Fruit fly (Drosophila melanogaster): ENCODE measurements around the gene Prosalpha4T1.

Prosalpha4T1 gene

DNA sequence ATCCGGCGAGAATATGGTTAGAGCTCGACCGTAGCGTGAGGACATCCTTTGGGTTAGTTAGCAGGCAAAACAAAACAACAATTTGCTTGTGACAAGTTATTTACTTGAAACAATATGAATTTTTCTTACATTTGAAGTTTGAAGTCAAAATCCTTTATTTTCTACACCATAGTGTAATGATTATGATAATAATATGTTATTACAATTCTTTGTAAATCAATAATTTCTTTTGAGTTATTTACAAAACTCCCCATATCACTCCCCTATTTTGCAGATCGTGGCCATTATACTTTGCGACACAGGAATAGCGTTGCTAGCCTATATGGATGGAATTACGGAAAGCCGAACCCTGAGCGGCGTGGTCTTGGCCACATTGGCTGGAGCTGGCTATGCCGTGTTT, at the start of gene Prosalpha4T1:
TSS of gene Prosalpha4T1 (minus strand) at position 101 of the 400 bp plus-strand sequence.
- TF ChIP-seq CG18476 (GFP tag; optimal IDR thresholded peaks at IDR 0.05) (no peak), vnd (GFP tag; IDR thresholded peaks at IDR 0.05; ENCODE audit: partially characterized antibody) (no peak), CG10462 (GFP tag; optimal IDR thresholded peaks at IDR 0.05) (no peak), lmd (GFP tag; IDR thresholded peaks at IDR 0.05) (no peak), CG9609 (GFP tag; optimal IDR thresholded peaks at IDR 0.05) (no peak), CG11696 (GFP tag; IDR thresholded peaks at IDR 0.05) (no peak), CG10431 (GFP tag; optimal IDR thresholded peaks at IDR 0.05) (no peak), Elba2 (GFP tag; optimal IDR thresholded peaks at IDR 0.05) (no peak), peb (GFP tag; IDR thresholded peaks at IDR 0.05) (no peak)

DNA sequence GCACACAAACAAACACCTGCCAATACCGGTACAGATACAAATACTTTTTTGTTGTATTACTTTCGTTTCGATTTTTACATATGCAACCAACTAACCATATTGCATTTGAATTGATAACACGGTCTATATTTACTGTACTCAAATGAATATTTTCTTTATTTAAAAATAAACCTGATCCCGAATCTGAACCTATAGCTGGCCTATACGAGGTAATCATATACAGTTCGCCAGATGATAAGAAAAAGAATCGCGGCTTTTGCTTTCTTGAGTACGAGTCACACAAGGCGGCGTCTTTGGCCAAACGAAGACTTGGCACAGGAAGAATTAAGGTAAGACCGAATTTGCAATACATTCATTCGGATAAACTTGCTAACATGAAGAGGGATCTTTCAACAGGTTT, 48.1 kb upstream of the Prosalpha4T1 start:
- TF ChIP-seq Eip74EF (GFP tag; optimal IDR thresholded peaks at IDR 0.05) (no peak), ems (GFP tag; optimal IDR thresholded peaks at IDR 0.05) (no peak), CG13123 (GFP tag; optimal IDR thresholded peaks at IDR 0.05) (no peak), CG13775 (GFP tag; optimal IDR thresholded peaks at IDR 0.05) (no peak), Ets65A (GFP tag) (peak; percentile 60), fru (optimal IDR thresholded peaks at IDR 0.05) (no peak), yki (optimal IDR thresholded peaks at IDR 0.05) (no peak), CG10366 (GFP tag; IDR thresholded peaks at IDR 0.05) (no peak), sd (tag; optimal IDR thresholded peaks at IDR 0.05) (no peak)

DNA sequence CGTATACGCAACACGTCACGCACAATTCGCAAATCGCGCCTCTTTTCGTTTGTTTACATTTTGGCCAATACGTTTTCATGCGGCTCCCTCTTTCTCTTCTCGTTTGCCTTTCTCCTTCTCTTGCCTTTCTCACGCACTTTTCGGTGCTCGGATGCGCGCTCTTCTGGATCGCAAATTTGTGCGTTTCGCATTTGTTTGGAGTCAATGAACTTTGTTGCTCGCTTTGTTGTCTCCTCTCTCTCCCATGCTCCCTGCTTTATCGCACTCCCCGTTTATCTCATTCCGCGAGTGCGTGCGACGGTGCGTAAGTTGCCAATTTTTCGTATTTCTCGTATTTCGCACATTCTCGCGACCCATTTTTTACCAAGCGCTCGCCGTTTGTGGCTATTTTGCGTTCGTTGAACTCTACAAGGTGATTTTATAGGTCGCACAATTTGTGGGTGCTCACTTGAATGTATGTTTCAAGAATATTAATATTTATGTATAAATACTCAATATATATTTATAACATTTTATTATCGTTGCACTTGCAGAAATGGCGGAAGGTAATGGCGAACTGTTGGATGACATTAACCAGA, 42.4 kb upstream of the Prosalpha4T1 start:
- no peak for TF ChIP-seq CG9817 (tag; optimal IDR thresholded peaks at IDR 0.05)
- TF ChIP-seq pfk (GFP tag; optimal IDR thresholded peaks at IDR 0.05) = no peak
- no peak for TF ChIP-seq Hmx (GFP tag; optimal IDR thresholded peaks at IDR 0.05)
- TF ChIP-seq CG15479 (GFP tag; optimal IDR thresholded peaks at IDR 0.05) = peak; percentile 73
- TF ChIP-seq Doc3 (GFP tag; IDR thresholded peaks at IDR 0.05; ENCODE audit: partially characterized antibody) = 0 out of 3 replicates have a peak, but pooled peaks have one; percentile 22
- no peak for TF ChIP-seq sens-2 (GFP tag; IDR thresholded peaks at IDR 0.05)
- TF ChIP-seq Jarid2 (GFP tag; optimal IDR thresholded peaks at IDR 0.05) = no peak
- TF ChIP-seq grau (tag; optimal IDR thresholded peaks at IDR 0.05) = no peak
- no peak for TF ChIP-seq CG31224 (GFP tag; IDR thresholded peaks at IDR 0.05)
- no peak for TF ChIP-seq gsb-n (tag; optimal IDR thresholded peaks at IDR 0.05)
- TF ChIP-seq ase (GFP tag; IDR thresholded peaks at IDR 0.05) = no peak
- no peak for TF ChIP-seq pita (GFP tag; optimal IDR thresholded peaks at IDR 0.05)
- TF ChIP-seq da (GFP tag; optimal IDR thresholded peaks at IDR 0.05) = no peak
- TF ChIP-seq Ets97D (GFP tag; optimal IDR thresholded peaks at IDR 0.05) = no peak
- TF ChIP-seq CG6175 (GFP tag; IDR thresholded peaks at IDR 0.05) = no peak
- TF ChIP-seq CG2875 (GFP tag; optimal IDR thresholded peaks at IDR 0.05) = no peak
- TF ChIP-seq CG6765 (GFP tag; optimal IDR thresholded peaks at IDR 0.05) = no peak
- TF ChIP-seq CG14441 (GFP tag; IDR thresholded peaks at IDR 0.05) = no peak
- TF ChIP-seq Optix (GFP tag; IDR thresholded peaks at IDR 0.05) = no peak
- no peak for TF ChIP-seq CG9609 (GFP tag; optimal IDR thresholded peaks at IDR 0.05)
- TF ChIP-seq CG12769 (tag; optimal IDR thresholded peaks at IDR 0.05) = no peak
- TF ChIP-seq CG18599 (GFP tag; optimal IDR thresholded peaks at IDR 0.05) = no peak
- no peak for TF ChIP-seq CG15514 (GFP tag; optimal IDR thresholded peaks at IDR 0.05)
- no peak for TF ChIP-seq CG7987 (GFP tag; optimal IDR thresholded peaks at IDR 0.05)
- TF ChIP-seq CG16863 (GFP tag; optimal IDR thresholded peaks at IDR 0.05) = no peak
- TF ChIP-seq prd (optimal IDR thresholded peaks at IDR 0.05) = no peak
- no peak for TF ChIP-seq prd (GFP tag; IDR thresholded peaks at IDR 0.05)
- TF ChIP-seq repo (GFP tag; optimal IDR thresholded peaks at IDR 0.05) = no peak
- TF ChIP-seq CG7556 (GFP tag; optimal IDR thresholded peaks at IDR 0.05) = no peak
- TF ChIP-seq CG9797 (GFP tag; optimal IDR thresholded peaks at IDR 0.05) = no peak
- peak; percentile 29; the same call in 1 of the 2 replicates for TF ChIP-seq ara (GFP tag; IDR thresholded peaks at IDR 0.05)
- no peak for TF ChIP-seq CG8478 (optimal IDR thresholded peaks at IDR 0.05)
